Worm (Caenorhabditis elegans) whole organism, midembryonic: ENCODE data around the gene ztf-28.

Source experiments
- cog-1 ChIP-seq: sonication (generic microtip); optimal IDR thresholded peaks from 2 replicates; lab custom pipeline; 2016; ENCODE audit warnings: missing genetic modification characterization, missing compliant biosample characterization
- flt-1 ChIP-seq: fragments of 200-800 bp; sonication (Bioruptor generic); IDR thresholded peaks from 2 replicates; pipeline ENCODE4 v1.3.6; 2022; ENCODE audit warnings: missing genetic modification characterization, missing compliant biosample characterization
- klf-2 ChIP-seq: fragments of 200-800 bp; sonication (Bioruptor generic); conservative IDR thresholded peaks from 2 replicates; pipeline ENCODE4 v1.3.6; 2022; ENCODE audit warnings: missing genetic modification reagents, missing genetic modification characterization, missing compliant biosample characterization
- med-1 ChIP-seq: sonication (generic microtip); optimal IDR thresholded peaks from 2 replicates; lab custom pipeline; 2017; ENCODE audit warnings: missing genetic modification characterization, mild to moderate bottlenecking, missing compliant biosample characterization, antibody characterized with exemption, missing genetic modification reagents; ENCODE audit not compliant: insufficient read depth
- tab-1 ChIP-seq: fragments of 200-800 bp; sonication (Bioruptor generic); IDR thresholded peaks from 2 replicates; pipeline ENCODE4 v1.3.6; 2022; ENCODE audit warnings: missing genetic modification characterization, missing compliant biosample characterization
- ztf-23 ChIP-seq: fragments of 200-800 bp; sonication (Bioruptor generic); IDR thresholded peaks from 2 replicates; pipeline ENCODE4 v1.3.6; 2022; ENCODE audit warnings: missing genetic modification reagents, missing genetic modification characterization, missing compliant biosample characterization
- ztf-29 ChIP-seq: fragments of 200-800 bp; sonication (Bioruptor generic); IDR thresholded peaks from 2 replicates; pipeline ENCODE4 v1.3.6; 2022; ENCODE audit warnings: missing genetic modification reagents, missing genetic modification characterization, missing compliant biosample characterization

ce11 chrV:2126996-2127585 lies 36.6 kb downstream of the ztf-28 start, which contains the start of gene ldp-1:
- TF ChIP-seq ztf-23 (GFP tag; lab: Robert Waterston, UW) (no peak), flt-1 (GFP tag; lab: Robert Waterston, UW) (peak; percentile 22; the same call in 1 of the 2 replicates), klf-2 (GFP tag; lab: Robert Waterston, UW) (no peak), cog-1 (tag; lab: Kevin White, UChicago) (peak; percentile 49), ztf-29 (GFP tag; lab: Robert Waterston, UW) (no peak), tab-1 (no peak), med-1 (GFP tag; lab: Kevin White, UChicago) (no peak)
